Worm (Caenorhabditis elegans) whole organism, L1 larva: ENCODE results near the gene C45B11.6.
A peak's percentile ranks its signal among the peaks of the same experiment; 100 is the strongest.

ENCODE experiments used
- C04F5.9 ChIP-seq: sonication (generic microtip); optimal IDR thresholded peaks from 2 replicates; lab custom pipeline; 2016; ENCODE audit warnings: missing genetic modification characterization, missing compliant biosample characterization
- C16A3.4 ChIP-seq: fragments of 150-350 bp; optimal IDR thresholded peaks from 2 replicates; lab custom pipeline; 2014; ENCODE audit warnings: missing biosample characterization, missing genetic modification characterization
- F16B12.6 ChIP-seq: fragments of 150-350 bp; optimal IDR thresholded peaks from 2 replicates; lab custom pipeline; 2014; ENCODE audit warnings: missing biosample characterization, missing genetic modification characterization
- Y116A8C.19 ChIP-seq: sonication (generic microtip); optimal IDR thresholded peaks from 2 replicates; lab custom pipeline; 2016; ENCODE audit warnings: missing compliant biosample characterization, missing genetic modification characterization, borderline replicate concordance
- aha-1 ChIP-seq: fragments of 150-350 bp; optimal IDR thresholded peaks from 2 replicates; lab custom pipeline; 2014; ENCODE audit warnings: missing biosample characterization, missing genetic modification characterization
- alr-1 ChIP-seq: fragments of 200-800 bp; sonication (Bioruptor generic); optimal IDR thresholded peaks from 2 replicates; lab custom pipeline; 2018; ENCODE audit warnings: borderline replicate concordance, mild to moderate bottlenecking, missing genetic modification characterization, missing compliant biosample characterization
- aly-2 ChIP-seq: fragments of 150-350 bp; optimal IDR thresholded peaks from 2 replicates; lab custom pipeline; 2014; ENCODE audit warnings: missing biosample characterization, missing genetic modification characterization
- ceh-63 ChIP-seq: fragments of 200-800 bp; sonication (Bioruptor generic); optimal IDR thresholded peaks from 2 replicates; lab custom pipeline; 2018; ENCODE audit warnings: mild to moderate bottlenecking, missing genetic modification characterization, missing compliant biosample characterization
- ceh-82 ChIP-seq, 3 experiments: fragments of 150-350 bp in 1 of 3; sonication (generic microtip) in 2 of 3; optimal IDR thresholded peaks; 2 replicates each; lab custom pipeline; 2014 to 2017; ENCODE audit warnings: missing biosample characterization in 3 of 3, missing genetic modification characterization in 3 of 3
- ceh-88 ChIP-seq: fragments of 200-800 bp; sonication (Bioruptor generic); IDR thresholded peaks from 2 replicates; pipeline ENCODE4 v1.3.6; 2022; ENCODE audit warnings: missing genetic modification characterization, missing compliant biosample characterization
- ces-1 ChIP-seq: fragments of 150-350 bp; optimal IDR thresholded peaks from 2 replicates; lab custom pipeline; 2014; ENCODE audit warnings: missing biosample characterization, missing genetic modification reagents, missing genetic modification characterization
- dpl-1 ChIP-seq, 3 experiments: fragments of 150-350 bp in 2 of 3; sonication (generic microtip) in 1 of 3; optimal IDR thresholded peaks; 2 replicates each; lab custom pipeline; 2014 to 2017; ENCODE audit warnings: missing biosample characterization in 3 of 3, missing genetic modification characterization in 3 of 3, missing genetic modification reagents in 3 of 3
- efl-1 ChIP-seq, 4 experiments: fragments of 150-350 bp; optimal IDR thresholded peaks in 3 of 4; peaks in 1 of 4; 1 replicate in 1 of 4; 2 replicates in 3 of 4; lab custom pipeline; 2014; ENCODE audit warnings: missing biosample characterization in 2 of 4, missing genetic modification characterization in 2 of 4, missing genetic modification reagents in 2 of 4
- egl-13 ChIP-seq: sonication (generic microtip); optimal IDR thresholded peaks from 2 replicates; lab custom pipeline; 2016; ENCODE audit warnings: missing genotype, missing genetic modification reagents, missing genetic modification characterization, missing compliant biosample characterization
- ets-5 ChIP-seq: fragments of 200-800 bp; sonication (Bioruptor generic); IDR thresholded peaks from 2 replicates; pipeline ENCODE4 v1.3.6; 2022; ENCODE audit warnings: missing genetic modification characterization, missing compliant biosample characterization
- fkh-10 ChIP-seq: sonication (generic microtip); optimal IDR thresholded peaks from 2 replicates; lab custom pipeline; 2017; ENCODE audit warnings: missing biosample characterization, missing genetic modification reagents, missing genetic modification characterization
- fkh-4 ChIP-seq: sonication (generic microtip); optimal IDR thresholded peaks from 2 replicates; lab custom pipeline; 2016; ENCODE audit warnings: missing compliant biosample characterization, missing genetic modification characterization, borderline replicate concordance
- fos-1 ChIP-seq: fragments of 150-350 bp; optimal IDR thresholded peaks from 2 replicates; lab custom pipeline; 2014; ENCODE audit warnings: missing biosample characterization, missing genetic modification characterization
- hlh-17 ChIP-seq: fragments of 200-800 bp; sonication (Bioruptor generic); optimal IDR thresholded peaks from 2 replicates; lab custom pipeline; 2018; ENCODE audit warnings: missing genetic modification characterization, mild to moderate bottlenecking, missing compliant biosample characterization, moderate library complexity, borderline replicate concordance
- hlh-4 ChIP-seq: sonication (generic microtip); optimal IDR thresholded peaks from 2 replicates; lab custom pipeline; 2016; ENCODE audit warnings: mild to moderate bottlenecking, missing genetic modification characterization, missing compliant biosample characterization
- hpl-2 ChIP-seq: fragments of 150-350 bp; optimal IDR thresholded peaks from 2 replicates; lab custom pipeline; 2014; ENCODE audit warnings: missing biosample characterization, missing genetic modification reagents, missing genetic modification characterization
- irx-1 ChIP-seq: sonication (generic microtip); optimal IDR thresholded peaks from 2 replicates; lab custom pipeline; 2016; ENCODE audit warnings: missing genetic modification characterization, missing compliant biosample characterization
- isw-1 ChIP-seq: fragments of 200-800 bp; sonication (Bioruptor generic); IDR thresholded peaks from 2 replicates; pipeline ENCODE4 v1.3.6; 2022; ENCODE audit warnings: missing genetic modification characterization, missing compliant biosample characterization
- jun-1 ChIP-seq: fragments of 150-350 bp; optimal IDR thresholded peaks from 2 replicates; lab custom pipeline; 2014; ENCODE audit warnings: missing biosample characterization, missing genetic modification reagents, missing genetic modification characterization
- lin-13 ChIP-seq: fragments of 150-350 bp; optimal IDR thresholded peaks from 2 replicates; lab custom pipeline; 2014; ENCODE audit warnings: missing biosample characterization, missing genetic modification reagents, missing genetic modification characterization
- lin-35 ChIP-seq, 2 experiments: fragments of 150-350 bp; optimal IDR thresholded peaks; 2 replicates each; lab custom pipeline; 2014; ENCODE audit warnings: missing biosample characterization in 2 of 2, missing genetic modification characterization in 2 of 2, missing genetic modification reagents in 2 of 2
- lsy-2 ChIP-seq, 2 experiments: fragments of 150-350 bp; optimal IDR thresholded peaks; 2 replicates each; lab custom pipeline; 2014; ENCODE audit warnings: missing biosample characterization in 2 of 2, missing genetic modification characterization in 2 of 2
- mdl-1 ChIP-seq, 2 experiments: fragments of 150-350 bp; optimal IDR thresholded peaks; 2 replicates each; lab custom pipeline; 2014 to 2017; ENCODE audit warnings: missing biosample characterization in 2 of 2, missing genetic modification characterization in 2 of 2, inconsistent platforms in 1 of 2
- mef-2 ChIP-seq: fragments of 150-350 bp; optimal IDR thresholded peaks from 2 replicates; lab custom pipeline; 2014; ENCODE audit warnings: missing biosample characterization, missing genetic modification characterization
- mep-1 ChIP-seq: fragments of 150-350 bp; optimal IDR thresholded peaks from 2 replicates; lab custom pipeline; 2014; ENCODE audit warnings: missing biosample characterization, missing genetic modification characterization
- nhr-12 ChIP-seq: sonication (generic microtip); optimal IDR thresholded peaks from 2 replicates; lab custom pipeline; 2017; ENCODE audit warnings: missing biosample characterization, missing genetic modification characterization
- nhr-20 ChIP-seq: sonication (generic microtip); optimal IDR thresholded peaks from 2 replicates; lab custom pipeline; 2016; ENCODE audit warnings: mild to moderate bottlenecking, missing genetic modification characterization, missing compliant biosample characterization
- nhr-237 ChIP-seq: fragments of 150-350 bp; optimal IDR thresholded peaks from 2 replicates; lab custom pipeline; 2014; ENCODE audit warnings: missing biosample characterization, missing genetic modification characterization
- nhr-47 ChIP-seq: sonication (generic microtip); optimal IDR thresholded peaks from 2 replicates; lab custom pipeline; 2016; ENCODE audit warnings: mild to moderate bottlenecking, missing genetic modification characterization, moderate library complexity, missing compliant biosample characterization
- nhr-85 ChIP-seq: sonication (generic microtip); peaks from one replicate; lab custom pipeline; 2016; ENCODE audit warnings: missing genetic modification characterization, inconsistent platforms, missing compliant biosample characterization
- pax-3 ChIP-seq: fragments of 200-800 bp; sonication (Bioruptor generic); optimal IDR thresholded peaks from 2 replicates; lab custom pipeline; 2018; ENCODE audit warnings: mild to moderate bottlenecking, missing genetic modification characterization, moderate library complexity, missing compliant biosample characterization
- skn-1 ChIP-seq: fragments of 150-350 bp; optimal IDR thresholded peaks from 2 replicates; lab custom pipeline; 2014; ENCODE audit warnings: missing biosample characterization, missing genetic modification characterization
- sox-4 ChIP-seq: sonication (generic microtip); optimal IDR thresholded peaks from 2 replicates; lab custom pipeline; 2016; ENCODE audit warnings: missing genetic modification characterization, missing compliant biosample characterization
- sptf-1 ChIP-seq: fragments of 150-350 bp; optimal IDR thresholded peaks from 2 replicates; lab custom pipeline; 2014; ENCODE audit warnings: missing biosample characterization, missing genetic modification characterization
- sup-37 ChIP-seq: fragments of 200-800 bp; sonication (Bioruptor generic); optimal IDR thresholded peaks from 2 replicates; lab custom pipeline; 2018; ENCODE audit warnings: mild to moderate bottlenecking, missing genetic modification characterization, missing compliant biosample characterization
- swsn-7 ChIP-seq: sonication (generic microtip); optimal IDR thresholded peaks from 2 replicates; lab custom pipeline; 2016; ENCODE audit warnings: missing genetic modification characterization, missing compliant biosample characterization
- tlp-1 ChIP-seq: fragments of 150-350 bp; optimal IDR thresholded peaks from 2 replicates; lab custom pipeline; 2014; ENCODE audit warnings: missing biosample characterization, missing genetic modification characterization
- unc-130 ChIP-seq: fragments of 150-350 bp; optimal IDR thresholded peaks from 2 replicates; lab custom pipeline; 2017; ENCODE audit warnings: missing biosample characterization, missing genetic modification characterization, inconsistent platforms
- unc-30 ChIP-seq: sonication (generic microtip); optimal IDR thresholded peaks from 2 replicates; lab custom pipeline; 2017; ENCODE audit warnings: missing biosample characterization, missing genetic modification characterization
- unc-62 ChIP-seq: fragments of 150-350 bp; optimal IDR thresholded peaks from 2 replicates; lab custom pipeline; 2014; ENCODE audit warnings: missing biosample characterization, missing genetic modification reagents, missing genetic modification characterization
- unc-86 ChIP-seq: sonication (generic microtip); optimal IDR thresholded peaks from 2 replicates; lab custom pipeline; 2016; ENCODE audit warnings: missing genetic modification characterization, missing compliant biosample characterization
- unc-98 ChIP-seq: fragments of 200-800 bp; sonication (Bioruptor generic); IDR thresholded peaks from 2 replicates; pipeline ENCODE4 v1.3.6; 2022; ENCODE audit warnings: missing genetic modification characterization, missing compliant biosample characterization
- zip-4 ChIP-seq: fragments of 200-800 bp; sonication (Bioruptor generic); optimal IDR thresholded peaks from 2 replicates; lab custom pipeline; 2018; ENCODE audit warnings: mild to moderate bottlenecking, missing genetic modification characterization, moderate library complexity, missing compliant biosample characterization

Gene C45B11.6

DNA sequence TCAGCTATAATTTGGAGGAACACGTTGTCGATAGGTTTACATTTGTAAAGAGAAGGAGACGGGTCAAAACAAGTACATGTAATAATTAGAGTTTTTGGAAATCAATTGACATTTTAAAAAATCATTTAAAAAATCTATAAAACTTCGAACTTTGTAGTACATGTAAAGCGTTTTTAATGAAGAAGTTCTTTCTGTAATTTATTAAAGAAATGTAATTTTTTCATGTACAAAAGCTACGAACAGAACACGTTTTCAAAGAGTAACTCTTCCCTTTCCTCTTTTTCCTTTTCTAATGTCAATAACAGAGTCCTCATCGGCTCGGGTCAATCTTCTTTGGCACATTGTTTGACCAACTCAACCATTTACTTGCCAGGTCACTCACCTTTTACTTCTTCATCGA, at the start of gene C45B11.6:
Gene C45B11.6 (plus strand): TSS at position 301 of the 400 bp plus-strand sequence.
- TF ChIP-seq nhr-20 (tag; lab: Kevin White, UChicago) (no peak), hlh-17 (GFP tag; lab: Kevin White, UChicago) (no peak), swsn-7 (tag; lab: Kevin White, UChicago) (no peak), Y116A8C.19 (no peak), dpl-1 (GFP tag; optimal IDR thresholded peaks at IDR 0.05; lab: Kevin White, UChicago) (no peak)

DNA sequence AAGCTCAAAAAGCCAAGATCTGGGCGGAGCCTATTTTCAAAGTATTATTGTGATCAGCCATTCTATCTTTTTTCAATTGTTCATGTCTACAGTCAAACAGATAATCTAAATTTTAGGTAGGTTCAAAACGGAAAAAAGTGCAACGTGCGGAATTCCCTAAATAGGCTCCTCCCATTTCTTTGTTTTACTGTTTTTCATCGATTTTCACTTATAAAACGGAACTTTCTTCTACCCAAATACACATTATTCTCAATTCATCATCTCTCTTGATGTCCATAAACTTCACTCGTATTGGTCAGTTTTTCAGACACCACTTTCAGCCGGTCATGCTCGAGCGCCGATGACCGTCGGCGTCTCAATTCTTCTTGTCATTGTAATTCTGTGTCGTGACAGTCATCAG, 45.1 kb upstream of the C45B11.6 start, which contains the start of gene F53B7.7:
Gene F53B7.7 (plus strand): TSS at position 301 of the 400 bp plus-strand sequence.
- TF ChIP-seq nhr-85 (tag; lab: Kevin White, UChicago) (peak; percentile 53), zip-4 (GFP tag; lab: Kevin White, UChicago) (no peak), hlh-4 (no peak)

DNA sequence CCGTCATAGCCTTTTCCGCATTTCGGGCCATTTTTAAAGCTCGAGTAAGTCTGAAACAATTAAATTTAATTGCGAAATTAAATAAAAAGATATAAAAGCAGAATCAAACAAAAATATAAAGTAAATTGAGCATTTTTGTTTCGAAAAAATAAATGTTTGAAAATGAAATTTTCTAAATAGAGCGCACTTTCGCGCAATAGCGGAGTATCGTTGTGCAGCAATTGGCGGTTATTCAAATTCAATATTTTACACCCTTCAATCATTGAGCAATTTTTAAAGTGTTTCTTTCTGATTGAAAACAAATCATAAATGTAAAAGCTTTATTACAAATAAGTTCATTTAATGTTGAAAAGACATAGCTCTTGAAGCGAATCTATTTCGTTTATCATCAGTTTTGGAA, 43.2 kb upstream of the C45B11.6 start, which contains the start of gene isy-1:
Gene isy-1 (minus strand): TSS at position 50 of the 400 bp plus-strand sequence.
- no peak for TF ChIP-seq ets-5 (GFP tag; lab: Robert Waterston, UW)
- TF ChIP-seq hlh-17 (GFP tag; lab: Kevin White, UChicago) = no peak
- peak; percentile 23 for TF ChIP-seq jun-1 (tag; lab: Kevin White, UChicago)
- TF ChIP-seq fkh-4 (tag; lab: Kevin White, UChicago) = no peak
- no peak for TF ChIP-seq aha-1 (tag; lab: Kevin White, UChicago)
- no peak for TF ChIP-seq aly-2 (tag; lab: Kevin White, UChicago)
- peak; percentile 75 for TF ChIP-seq nhr-47 (tag; lab: Kevin White, UChicago)
- peak; percentile 90 for TF ChIP-seq mep-1 (tag; lab: Kevin White, UChicago)
- TF ChIP-seq ces-1 = no peak
- TF ChIP-seq nhr-12 (tag; lab: Kevin White, UChicago) = no peak
- peak; percentile 48 for TF ChIP-seq lin-13 (GFP tag; lab: Kevin White, UChicago)
- TF ChIP-seq isw-1 (GFP tag; lab: Robert Waterston, UW) = peak; percentile 59
- peak; percentile 65 for TF ChIP-seq nhr-85 (tag; lab: Kevin White, UChicago)
- TF ChIP-seq mdl-1 (tag; optimal IDR thresholded peaks at IDR 0.05; lab: Kevin White, UChicago) = peak in 1 of 2 experiments; percentile 53
- TF ChIP-seq skn-1 (tag; lab: Kevin White, UChicago) = peak; percentile 88
- TF ChIP-seq C04F5.9 = no peak
- TF ChIP-seq unc-130 (tag; lab: Kevin White, UChicago) = peak; percentile 43
- no peak for TF ChIP-seq nhr-237
- peak; percentile 90 to 96 for TF ChIP-seq efl-1 (optimal IDR thresholded peaks at IDR 0.05; lab: Kevin White, UChicago)
- peak; percentile 95 to 99 for TF ChIP-seq efl-1 (GFP tag; optimal IDR thresholded peaks at IDR 0.05 in 1 of 2; lab: Kevin White, UChicago)
- no peak for TF ChIP-seq Y116A8C.19
- TF ChIP-seq egl-13 = peak; percentile 25
- peak; percentile 97 to 98 for TF ChIP-seq lin-35 (GFP tag; optimal IDR thresholded peaks at IDR 0.05; lab: Kevin White, UChicago)
- no peak for TF ChIP-seq sup-37
- TF ChIP-seq C16A3.4 = peak; percentile 87
- TF ChIP-seq alr-1 (tag; lab: Kevin White, UChicago) = no peak
- no peak for TF ChIP-seq sptf-1 (tag; lab: Kevin White, UChicago)
- TF ChIP-seq unc-86 (tag; lab: Kevin White, UChicago) = peak; percentile 45
- peak; percentile 24 for TF ChIP-seq pax-3 (tag; lab: Kevin White, UChicago)
- TF ChIP-seq sox-4 (tag; lab: Kevin White, UChicago) = peak; percentile 42
- TF ChIP-seq ceh-63 (GFP tag; lab: Kevin White, UChicago) = no peak
- TF ChIP-seq unc-30 (tag; lab: Kevin White, UChicago) = no peak
- TF ChIP-seq fos-1 (tag; lab: Kevin White, UChicago) = peak; percentile 51
- peak; percentile 26 for TF ChIP-seq fkh-10 (GFP tag; lab: Kevin White, UChicago)
- peak; percentile 81 to 90 for TF ChIP-seq lsy-2 (tag; optimal IDR thresholded peaks at IDR 0.05; lab: Kevin White, UChicago)
- TF ChIP-seq ceh-82 (tag; optimal IDR thresholded peaks at IDR 0.05; lab: Kevin White, UChicago) = peak; percentile 37 to 75 (median 71)
- no peak for TF ChIP-seq hpl-2
- TF ChIP-seq unc-98 (GFP tag; lab: Robert Waterston, UW) = no peak
- peak; percentile 29 for TF ChIP-seq irx-1 (tag; lab: Kevin White, UChicago)
- no peak for TF ChIP-seq ceh-88
- no peak for TF ChIP-seq tlp-1 (tag; lab: Kevin White, UChicago)
- TF ChIP-seq F16B12.6 (tag; lab: Kevin White, UChicago) = peak; percentile 30
- no peak for TF ChIP-seq hlh-4
- TF ChIP-seq unc-62 = no peak
- no peak for TF ChIP-seq mef-2 (tag; lab: Kevin White, UChicago)
